Fruit fly (Drosophila melanogaster): Measurements from ENCODE around the gene AOX4.

DNA sequence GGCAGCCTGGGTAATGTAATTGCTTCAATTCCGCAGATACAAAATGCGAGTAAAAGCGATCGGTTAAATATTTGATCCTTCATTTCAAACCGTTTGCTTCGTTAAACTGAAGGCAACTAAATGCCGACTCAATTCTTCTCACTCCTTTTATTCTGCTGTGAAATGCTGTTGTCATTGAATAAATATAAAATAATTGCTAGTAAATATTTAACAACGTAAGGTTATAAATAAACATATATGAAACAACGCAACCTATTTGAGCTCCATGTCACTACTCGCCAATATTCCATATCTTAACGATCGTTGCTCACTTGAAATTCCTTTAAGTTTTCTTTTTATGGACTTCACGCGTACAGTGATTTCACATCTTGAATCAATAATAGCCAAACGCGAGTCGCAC, 42.8 kb downstream of the AOX4 start, which contains the start of gene CG44013:
- TF ChIP-seq usp (GFP tag; optimal IDR thresholded peaks at IDR 0.05) (no peak), EcR (GFP tag; optimal IDR thresholded peaks at IDR 0.05) (no peak), psq (optimal IDR thresholded peaks at IDR 0.05) (no peak), pan (optimal IDR thresholded peaks at IDR 0.05) (no peak)

Measured in whole organism.